Fruit fly (Drosophila melanogaster) whole organism, embryonic: Measurements from ENCODE around the gene HUWE1.
A peak's percentile ranks its signal among the peaks of the same experiment; 100 is the strongest.

Experiments
- Blimp-1 ChIP-seq: fragments of 200-800 bp; sonication (Bioruptor generic); optimal IDR thresholded peaks from 3 replicates; lab custom pipeline; 2018; ENCODE audit warnings: missing biosample characterization, missing genetic modification characterization, mild to moderate bottlenecking, moderate library complexity, missing genetic modification reagents
- CG10959 ChIP-seq: fragments of 200-800 bp; sonication (Bioruptor generic); IDR thresholded peaks from 2 replicates; pipeline ENCODE4 v1.3.6; 2022; ENCODE audit warnings: missing biosample characterization, missing genetic modification characterization
- CG11093 ChIP-seq: fragments of 200-800 bp; sonication (Bioruptor generic); IDR thresholded peaks from 3 replicates; pipeline ENCODE4 v1.3.6; 2022; ENCODE audit warnings: missing biosample characterization, missing genetic modification characterization
- CG11560 ChIP-seq: fragments of 200-800 bp; sonication (Bioruptor generic); IDR thresholded peaks from 3 replicates; pipeline ENCODE4 v1.3.6; 2022; ENCODE audit warnings: missing biosample characterization, missing genetic modification characterization
- CG11696 ChIP-seq: fragments of 200-800 bp; sonication (Bioruptor generic); IDR thresholded peaks from 2 replicates; pipeline ENCODE4 v1.3.6; 2022; ENCODE audit warnings: missing biosample characterization, missing genetic modification characterization
- CG11723 ChIP-seq: fragments of 200-800 bp; sonication (Bioruptor generic); optimal IDR thresholded peaks from 2 replicates; lab custom pipeline; 2017; ENCODE audit warnings: missing biosample characterization, mild to moderate bottlenecking, missing genetic modification characterization
- CG12942 ChIP-seq: fragments of 200-800 bp; sonication (Bioruptor generic); optimal IDR thresholded peaks from 3 replicates; lab custom pipeline; 2016; ENCODE audit warnings: missing biosample characterization, missing genetic modification characterization
- CG13123 ChIP-seq: fragments of 200-800 bp; sonication (Bioruptor generic); optimal IDR thresholded peaks from 2 replicates; lab custom pipeline; 2016; ENCODE audit warnings: missing biosample characterization, missing genetic modification characterization
- CG13624 ChIP-seq: fragments of 200-800 bp; sonication (Bioruptor generic); optimal IDR thresholded peaks from 2 replicates; lab custom pipeline; 2016; ENCODE audit warnings: missing biosample characterization, missing genetic modification characterization
- CG15011 ChIP-seq: fragments of 200-800 bp; sonication (Bioruptor generic); optimal IDR thresholded peaks from 3 replicates; lab custom pipeline; 2018; ENCODE audit warnings: missing biosample characterization, mild to moderate bottlenecking, missing genetic modification characterization
- CG15269 ChIP-seq: fragments of 200-800 bp; sonication (Bioruptor generic); optimal IDR thresholded peaks from 2 replicates; lab custom pipeline; 2018; ENCODE audit warnings: missing biosample characterization, mild to moderate bottlenecking, missing genetic modification characterization, moderate library complexity
- CG1647 ChIP-seq: fragments of 200-800 bp; sonication (Bioruptor generic); optimal IDR thresholded peaks from 3 replicates; lab custom pipeline; 2016; ENCODE audit warnings: missing biosample characterization, missing genetic modification characterization
- CG16863 ChIP-seq: fragments of 200-800 bp; sonication (Bioruptor generic); optimal IDR thresholded peaks from 3 replicates; lab custom pipeline; 2016; ENCODE audit warnings: missing biosample characterization, missing genetic modification characterization
- CG18476 ChIP-seq: fragments of 200-800 bp; sonication (Bioruptor generic); optimal IDR thresholded peaks from 2 replicates; lab custom pipeline; 2016; ENCODE audit warnings: missing biosample characterization, mild to moderate bottlenecking, missing genetic modification characterization
- CG34422 ChIP-seq: fragments of 200-800 bp; sonication (Bioruptor generic); IDR thresholded peaks from 3 replicates; pipeline ENCODE4 v1.3.6; 2022; ENCODE audit warnings: missing biosample characterization, missing genetic modification characterization
- CG3838 ChIP-seq: fragments of 200-800 bp; sonication (Bioruptor generic); optimal IDR thresholded peaks from 3 replicates; lab custom pipeline; 2016; ENCODE audit warnings: missing biosample characterization, missing genetic modification characterization
- CG4282 ChIP-seq: fragments of 200-800 bp; sonication (Bioruptor generic); optimal IDR thresholded peaks from 2 replicates; lab custom pipeline; 2016; ENCODE audit warnings: missing biosample characterization, missing genetic modification characterization
- CG7357 ChIP-seq: fragments of 200-800 bp; sonication (Bioruptor generic); IDR thresholded peaks from 3 replicates; pipeline ENCODE4 v1.3.6; 2022; ENCODE audit warnings: missing biosample characterization, missing genetic modification characterization
- CG8089 ChIP-seq: fragments of 200-800 bp; sonication (Bioruptor generic); optimal IDR thresholded peaks from 3 replicates; lab custom pipeline; 2016; ENCODE audit warnings: missing biosample characterization, missing genetic modification characterization
- D ChIP-seq, 2 experiments: fragments of 200-800 bp in 1 of 2; fragments of >200 bp in 1 of 2; sonication (Bioruptor generic) in 1 of 2; optimal IDR thresholded peaks; 2 replicates in 1 of 2; 3 replicates in 1 of 2; lab custom pipeline; 2017; ENCODE audit warnings: mild to moderate bottlenecking in 1 of 2, missing biosample characterization in 1 of 2, missing genetic modification characterization in 1 of 2, missing genetic modification reagents in 1 of 2
- Doc2 ChIP-seq: fragments of 200-800 bp; sonication (Bioruptor generic); IDR thresholded peaks from 2 replicates; pipeline ENCODE4 v1.3.6; 2022; ENCODE audit warnings: missing biosample characterization, missing genetic modification characterization
- HLH3B ChIP-seq: fragments of 200-800 bp; sonication (Bioruptor generic); IDR thresholded peaks from 2 replicates; pipeline ENCODE4 v1.3.6; 2022; ENCODE audit warnings: missing biosample characterization, missing genetic modification characterization
- HmgZ ChIP-seq: fragments of 200-800 bp; sonication (Bioruptor generic); optimal IDR thresholded peaks from 2 replicates; lab custom pipeline; 2018; ENCODE audit warnings: missing biosample characterization, mild to moderate bottlenecking, missing genetic modification characterization
- Lpt ChIP-seq: fragments of >200 bp; optimal IDR thresholded peaks from 2 replicates; lab custom pipeline; 2018; ENCODE audit warnings: missing biosample characterization, missing genetic modification characterization
- Meics ChIP-seq: fragments of 200-800 bp; sonication (Bioruptor generic); optimal IDR thresholded peaks from 2 replicates; lab custom pipeline; 2017; ENCODE audit warnings: missing biosample characterization, mild to moderate bottlenecking, missing genetic modification characterization
- Myb ChIP-seq: fragments of 200-800 bp; sonication (Bioruptor generic); optimal IDR thresholded peaks from 2 replicates; lab custom pipeline; 2016; ENCODE audit warnings: missing biosample characterization, missing genetic modification characterization
- Vsx1 ChIP-seq: fragments of 200-800 bp; sonication (Bioruptor generic); optimal IDR thresholded peaks from 2 replicates; lab custom pipeline; 2017; ENCODE audit warnings: missing biosample characterization, mild to moderate bottlenecking, missing genetic modification characterization, missing genetic modification reagents
- ase ChIP-seq: fragments of 200-800 bp; sonication (Bioruptor generic); IDR thresholded peaks from 3 replicates; pipeline ENCODE4 v1.3.6; 2022; ENCODE audit warnings: missing biosample characterization, missing genetic modification characterization
- crol ChIP-seq: fragments of 200-800 bp; sonication (Bioruptor generic); IDR thresholded peaks from 2 replicates; pipeline ENCODE4 v1.3.6; 2022; ENCODE audit warnings: missing biosample characterization, missing genetic modification characterization
- dpn ChIP-seq, 2 experiments: fragments of 200-800 bp; sonication (Bioruptor generic); optimal IDR thresholded peaks; 3 replicates each; lab custom pipeline; 2016; ENCODE audit warnings: missing biosample characterization in 2 of 2, missing genetic modification characterization in 2 of 2
- ems ChIP-seq: fragments of 200-800 bp; sonication (Bioruptor generic); optimal IDR thresholded peaks from 3 replicates; lab custom pipeline; 2016; ENCODE audit warnings: missing biosample characterization, missing genetic modification characterization
- fd96Cb ChIP-seq: fragments of 200-800 bp; sonication (Bioruptor generic); optimal IDR thresholded peaks from 2 replicates; lab custom pipeline; 2018; ENCODE audit warnings: missing biosample characterization, mild to moderate bottlenecking, missing genetic modification characterization, moderate library complexity
- gfzf ChIP-seq: fragments of 200-800 bp; sonication (Bioruptor generic); optimal IDR thresholded peaks from 2 replicates; lab custom pipeline; 2016; ENCODE audit warnings: missing biosample characterization, mild to moderate bottlenecking, missing genetic modification characterization, moderate library complexity
- her ChIP-seq: fragments of 200-800 bp; sonication (Bioruptor generic); optimal IDR thresholded peaks from 2 replicates; lab custom pipeline; 2016; ENCODE audit warnings: missing biosample characterization, missing genetic modification characterization
- kah ChIP-seq: fragments of 200-800 bp; sonication (Bioruptor generic); optimal IDR thresholded peaks from 2 replicates; lab custom pipeline; 2018; ENCODE audit warnings: missing biosample characterization, mild to moderate bottlenecking, missing genetic modification characterization
- kay ChIP-seq: fragments of 200-800 bp; sonication (Bioruptor generic); optimal IDR thresholded peaks from 2 replicates; lab custom pipeline; 2016; ENCODE audit warnings: missing biosample characterization, missing genetic modification characterization
- klu ChIP-seq: fragments of 200-800 bp; sonication (Bioruptor generic); IDR thresholded peaks from 2 replicates; pipeline ENCODE4 v1.3.6; 2022; ENCODE audit warnings: missing biosample characterization, missing genetic modification characterization
- kni ChIP-seq: fragments of 200-800 bp; sonication (Bioruptor generic); optimal IDR thresholded peaks from 3 replicates; lab custom pipeline; 2017; ENCODE audit warnings: mild to moderate bottlenecking, missing biosample characterization, missing genetic modification reagents, missing genetic modification characterization
- lmd ChIP-seq: fragments of 200-800 bp; sonication (Bioruptor generic); IDR thresholded peaks from 2 replicates; pipeline ENCODE4 v1.3.6; 2022; ENCODE audit warnings: missing biosample characterization, missing genetic modification characterization
- maf-S ChIP-seq: fragments of 200-800 bp; sonication (Bioruptor generic); optimal IDR thresholded peaks from 2 replicates; lab custom pipeline; 2016; ENCODE audit warnings: missing biosample characterization, missing genetic modification characterization
- nau ChIP-seq: fragments of 200-800 bp; sonication (Bioruptor generic); optimal IDR thresholded peaks from 3 replicates; lab custom pipeline; 2017; ENCODE audit warnings: missing biosample characterization, mild to moderate bottlenecking, missing genetic modification characterization, missing genetic modification reagents
- nerfin-2 ChIP-seq: fragments of 200-800 bp; sonication (Bioruptor generic); IDR thresholded peaks from 2 replicates; pipeline ENCODE4 v1.3.6; 2022; ENCODE audit warnings: missing biosample characterization, missing genetic modification characterization; ENCODE audit not compliant: partially characterized antibody
- phol ChIP-seq: fragments of 200-800 bp; sonication (Bioruptor generic); optimal IDR thresholded peaks from 3 replicates; lab custom pipeline; 2018; ENCODE audit warnings: missing biosample characterization, mild to moderate bottlenecking, missing genetic modification characterization, moderate library complexity
- sr ChIP-seq: fragments of 200-800 bp; sonication (Bioruptor generic); IDR thresholded peaks from 3 replicates; pipeline ENCODE4 v1.3.6; 2022; ENCODE audit warnings: missing biosample characterization, missing genetic modification characterization
- tap ChIP-seq: fragments of 200-800 bp; optimal IDR thresholded peaks from 3 replicates; lab custom pipeline; 2019; ENCODE audit warnings: missing biosample characterization, mild to moderate bottlenecking, missing genetic modification characterization, moderate library complexity
- trh ChIP-seq: fragments of 200-800 bp; sonication (Bioruptor generic); optimal IDR thresholded peaks from 2 replicates; lab custom pipeline; 2016; ENCODE audit warnings: missing biosample characterization, missing genetic modification characterization
- ttk ChIP-seq: fragments of 200-800 bp; sonication (Bioruptor generic); IDR thresholded peaks from 2 replicates; pipeline ENCODE4 v2.1.2; 2022; ENCODE audit warnings: missing biosample characterization, missing genetic modification characterization
- wdn ChIP-seq: fragments of 200-800 bp; sonication (Bioruptor generic); IDR thresholded peaks from 2 replicates; pipeline ENCODE4 v1.3.6; 2022; ENCODE audit warnings: missing biosample characterization, missing genetic modification characterization
- zen2 ChIP-seq: fragments of 200-800 bp; sonication (Bioruptor generic); IDR thresholded peaks from 3 replicates; pipeline ENCODE4 v1.3.6; 2022; ENCODE audit warnings: missing biosample characterization, missing genetic modification characterization; ENCODE audit not compliant: partially characterized antibody
- zf30C ChIP-seq: fragments of 200-800 bp; sonication (Bioruptor generic); optimal IDR thresholded peaks from 3 replicates; lab custom pipeline; 2018; ENCODE audit warnings: missing biosample characterization, mild to moderate bottlenecking, missing genetic modification characterization

HUWE1 gene

dm6 chrX:15703720-15704206 lies 8.7 kb upstream of the HUWE1 start, which contains the start of the genes Pis and Hap40 (continued):
- peak; percentile 61; the same call in 2 of the 3 replicates for TF ChIP-seq CG34422
- TF ChIP-seq trh, result no peak
- TF ChIP-seq lmd (GFP tag; lab: Robert Waterston, UW), result peak; percentile 86
- TF ChIP-seq kni, result peak; percentile 33
- peak; percentile 55 for TF ChIP-seq CG12942
- no peak for TF ChIP-seq tap (tag; lab: Kevin White, UChicago)
- peak; percentile 85 for TF ChIP-seq phol (tag; lab: Kevin White, UChicago)
- peak; percentile 26; the same call in 1 of the 2 replicates for TF ChIP-seq CG10959 (GFP tag; lab: Robert Waterston, UW)
- no peak for TF ChIP-seq Doc2 (GFP tag; lab: Robert Waterston, UW)
- TF ChIP-seq CG11723 (GFP tag; lab: Kevin White, UChicago), result no peak
- peak; percentile 48 for TF ChIP-seq CG18476
- no peak for TF ChIP-seq her (GFP tag; lab: Kevin White, UChicago)
- no peak for TF ChIP-seq zen2 (GFP tag; lab: Robert Waterston, UW)
- TF ChIP-seq fd96Cb (tag; lab: Kevin White, UChicago), result peak; percentile 70
- no peak for TF ChIP-seq D (optimal IDR thresholded peaks at IDR 0.05; lab: Kevin White, UChicago)
- TF ChIP-seq D (GFP tag; optimal IDR thresholded peaks at IDR 0.05; lab: Kevin White, UChicago), result peak; percentile 29
- TF ChIP-seq sr (GFP tag; lab: Robert Waterston, UW), result no peak
- TF ChIP-seq CG8089 (GFP tag; lab: Kevin White, UChicago), result no peak
- peak; percentile 57; the same call in 1 of the 2 replicates for TF ChIP-seq ttk (GFP tag; lab: Robert Waterston, UW)
- peak; percentile 48 for TF ChIP-seq CG1647 (GFP tag; lab: Kevin White, UChicago)
- no peak for TF ChIP-seq CG3838 (GFP tag; lab: Kevin White, UChicago)
- TF ChIP-seq kah (GFP tag; lab: Kevin White, UChicago), result no peak
- TF ChIP-seq kay (GFP tag; lab: Kevin White, UChicago), result peak; percentile 16
- no peak for TF ChIP-seq Blimp-1 (GFP tag; lab: Kevin White, UChicago)
- peak; percentile 65; the same call in 2 of the 3 replicates for TF ChIP-seq CG11560 (tag; lab: Robert Waterston, UW)
- TF ChIP-seq ems, result peak; percentile 34
- peak; percentile 76; the same call in 2 of the 3 replicates for TF ChIP-seq CG11093 (GFP tag; lab: Robert Waterston, UW)
- peak; percentile 62; the same call in 1 of the 2 replicates for TF ChIP-seq klu (GFP tag; lab: Robert Waterston, UW)
- no peak for TF ChIP-seq nau
- TF ChIP-seq Lpt, result no peak
- no peak for TF ChIP-seq nerfin-2
- peak; percentile 56; the same call in 1 of the 3 replicates for TF ChIP-seq ase (GFP tag; lab: Robert Waterston, UW)
- peak; percentile 69 for TF ChIP-seq HmgZ
- no peak for TF ChIP-seq CG13624 (GFP tag; lab: Kevin White, UChicago)
- peak; percentile 76 for TF ChIP-seq gfzf (GFP tag; lab: Kevin White, UChicago)
- TF ChIP-seq zf30C (GFP tag; lab: Kevin White, UChicago), result peak; percentile 0
- TF ChIP-seq crol, result no peak
- peak; percentile 49; the same call in 1 of the 2 replicates for TF ChIP-seq HLH3B (GFP tag; lab: Robert Waterston, UW)
- peak; percentile 0 for TF ChIP-seq maf-S (GFP tag; lab: Kevin White, UChicago)
- no peak for TF ChIP-seq CG4282 (GFP tag; lab: Kevin White, UChicago)
- TF ChIP-seq CG15011 (GFP tag; lab: Kevin White, UChicago), result peak; percentile 32
- peak; percentile 67 for TF ChIP-seq Meics (GFP tag; lab: Kevin White, UChicago)
- peak; percentile 51 to 78 for TF ChIP-seq dpn (GFP tag; optimal IDR thresholded peaks at IDR 0.05; lab: Kevin White, UChicago)
- TF ChIP-seq CG11696 (GFP tag; lab: Robert Waterston, UW), result no peak
- TF ChIP-seq CG16863 (GFP tag; lab: Kevin White, UChicago), result no peak
- TF ChIP-seq CG15269, result peak; percentile 78
- peak; percentile 29; the same call in 1 of the 2 replicates for TF ChIP-seq wdn
- peak; percentile 22 for TF ChIP-seq CG13123 (GFP tag; lab: Kevin White, UChicago)
- no peak for TF ChIP-seq Vsx1
- peak; percentile 97 for TF ChIP-seq CG7357 (GFP tag; lab: Robert Waterston, UW)
- TF ChIP-seq Myb (GFP tag; lab: Kevin White, UChicago), result peak; percentile 18
